Fruit fly (Drosophila melanogaster): ENCODE results near the gene Vha16-2.

Gene Vha16-2

dm6 chr3L:11474658-11475057, at the start of gene Vha16-2:
TSS of gene Vha16-2 (plus strand) at chr3L:11474958.
- no peak for TF ChIP-seq CG17801 (GFP tag; optimal IDR thresholded peaks at IDR 0.05; ENCODE audit: partially characterized antibody)

dm6 chr3L:11428390-11428789, 46.4 kb upstream of the Vha16-2 start:
- no peak for TF ChIP-seq CG17801 (GFP tag; optimal IDR thresholded peaks at IDR 0.05; ENCODE audit: partially characterized antibody)

- TF ChIP-seq CG17801 (GFP tag; optimal IDR thresholded peaks at IDR 0.05; ENCODE audit: partially characterized antibody), result no peak
These were observed 45.1 kb upstream of the Vha16-2 start for dm6 chr3L:11429695-11430094.

- TF ChIP-seq CG17801 (GFP tag; optimal IDR thresholded peaks at IDR 0.05; ENCODE audit: partially characterized antibody), result no peak
These were observed 43.4 kb upstream of the Vha16-2 start for dm6 chr3L:11431251-11431925.

- TF ChIP-seq CG17801 (GFP tag; optimal IDR thresholded peaks at IDR 0.05; ENCODE audit: partially characterized antibody), result peak; percentile 26
These were observed 42.8 kb upstream of the Vha16-2 start for dm6 chr3L:11431926-11432323.

dm6 chr3L:11432472-11432871, 42.3 kb upstream of the Vha16-2 start:
- TF ChIP-seq CG17801 (GFP tag; optimal IDR thresholded peaks at IDR 0.05; ENCODE audit: partially characterized antibody), result no peak

dm6 chr3L:11433151-11433550, 41.6 kb upstream of the Vha16-2 start:
- no peak for TF ChIP-seq CG17801 (GFP tag; optimal IDR thresholded peaks at IDR 0.05; ENCODE audit: partially characterized antibody)

- no peak for TF ChIP-seq CG17801 (GFP tag; optimal IDR thresholded peaks at IDR 0.05; ENCODE audit: partially characterized antibody)
These were observed 40.6 kb upstream of the Vha16-2 start for dm6 chr3L:11434112-11434511.

- no peak for TF ChIP-seq CG17801 (GFP tag; optimal IDR thresholded peaks at IDR 0.05; ENCODE audit: partially characterized antibody)
These were observed 39.4 kb upstream of the Vha16-2 start, which contains the start of gene CG6149 for dm6 chr3L:11435376-11435775. TSS of gene CG6149 (minus strand) at chr3L:11435476.

dm6 chr3L:11439570-11439969, 35.2 kb upstream of the Vha16-2 start:
- no peak for TF ChIP-seq CG17801 (GFP tag; optimal IDR thresholded peaks at IDR 0.05; ENCODE audit: partially characterized antibody)

dm6 chr3L:11440258-11440657, 34.5 kb upstream of the Vha16-2 start:
- no peak for TF ChIP-seq CG17801 (GFP tag; optimal IDR thresholded peaks at IDR 0.05; ENCODE audit: partially characterized antibody)

- no peak for TF ChIP-seq CG17801 (GFP tag; optimal IDR thresholded peaks at IDR 0.05; ENCODE audit: partially characterized antibody)
These were observed 34.0 kb upstream of the Vha16-2 start for dm6 chr3L:11440769-11441168.

- TF ChIP-seq CG17801 (GFP tag; optimal IDR thresholded peaks at IDR 0.05; ENCODE audit: partially characterized antibody), result no peak
These were observed 32.6 kb upstream of the Vha16-2 start for dm6 chr3L:11441889-11442782.

dm6 chr3L:11443474-11444080, 31.2 kb upstream of the Vha16-2 start:
- TF ChIP-seq CG17801 (GFP tag; optimal IDR thresholded peaks at IDR 0.05; ENCODE audit: partially characterized antibody), result no peak

- TF ChIP-seq CG17801 (GFP tag; optimal IDR thresholded peaks at IDR 0.05; ENCODE audit: partially characterized antibody), result no peak
These were observed 30.6 kb upstream of the Vha16-2 start for dm6 chr3L:11444169-11444568.

- no peak for TF ChIP-seq CG17801 (GFP tag; optimal IDR thresholded peaks at IDR 0.05; ENCODE audit: partially characterized antibody)
These were observed 29.9 kb upstream of the Vha16-2 start, which contains the start of gene CG7557 for dm6 chr3L:11444861-11445260. TSS of gene CG7557 (plus strand) at chr3L:11445161.

All from ovary, adult (tissue).